Worm (Caenorhabditis elegans) whole organism, L4 larva: ENCODE measurements around the gene F53F1.3.

Experiments
- R02D3.7 ChIP-seq: fragments of 150-350 bp; sonication (generic microtip); optimal IDR thresholded peaks from 3 replicates; lab custom pipeline; 2014; ENCODE audit warnings: missing biosample characterization, missing genetic modification characterization
- Y48G9A.11 ChIP-seq: fragments of 200-800 bp; sonication (Bioruptor generic); IDR thresholded peaks from 2 replicates; pipeline ENCODE4 v1.3.6; 2022; ENCODE audit warnings: missing genetic modification reagents, missing genetic modification characterization, missing compliant biosample characterization
- Y5F2A.4 ChIP-seq: fragments of 200-800 bp; sonication (Bioruptor generic); optimal IDR thresholded peaks from 2 replicates; lab custom pipeline; 2018; ENCODE audit warnings: mild to moderate bottlenecking, missing genetic modification characterization, missing compliant biosample characterization
- ZK546.5 ChIP-seq, 2 experiments: sonication (generic microtip); optimal IDR thresholded peaks; 2 replicates each; lab custom pipeline; 2017; ENCODE audit warnings: missing biosample characterization in 2 of 2, missing genetic modification characterization in 2 of 2
- aha-1 ChIP-seq: fragments of 150-350 bp; peaks from one replicate; lab custom pipeline; 2014; ENCODE audit warnings: missing biosample characterization, missing genetic modification characterization
- attf-4 ChIP-seq: sonication (generic microtip); optimal IDR thresholded peaks from 3 replicates; lab custom pipeline; 2017; ENCODE audit warnings: missing biosample characterization, missing genetic modification characterization
- ceh-32 ChIP-seq: sonication (generic microtip); optimal IDR thresholded peaks from 2 replicates; lab custom pipeline; 2016; ENCODE audit warnings: mild to moderate bottlenecking, missing genetic modification characterization, missing compliant biosample characterization; ENCODE audit not compliant: poor library complexity
- cey-2 ChIP-seq: sonication (generic microtip); optimal IDR thresholded peaks from 3 replicates; lab custom pipeline; 2017; ENCODE audit warnings: missing genetic modification characterization, mild to moderate bottlenecking, missing compliant biosample characterization, antibody characterized with exemption, borderline replicate concordance; ENCODE audit not compliant: insufficient read depth
- ctbp-1 ChIP-seq: fragments of 200-800 bp; sonication (Bioruptor generic); IDR thresholded peaks from 2 replicates; pipeline ENCODE4 v1.3.6; 2022; ENCODE audit warnings: missing genetic modification reagents, missing genetic modification characterization, missing compliant biosample characterization
- daf-12 ChIP-seq: fragments of 150-350 bp; optimal IDR thresholded peaks from 2 replicates; lab custom pipeline; 2014; ENCODE audit warnings: missing biosample characterization, missing genetic modification reagents, missing genetic modification characterization
- daf-19 ChIP-seq: fragments of 200-800 bp; sonication (Bioruptor generic); conservative IDR thresholded peaks from 2 replicates; pipeline ENCODE4 v1.3.6; 2022; ENCODE audit warnings: missing genetic modification characterization, missing compliant biosample characterization
- dmd-6 ChIP-seq: fragments of 200-800 bp; sonication (Bioruptor generic); IDR thresholded peaks from 2 replicates; pipeline ENCODE4 v1.3.6; 2022; ENCODE audit warnings: missing genetic modification reagents, missing genetic modification characterization, missing compliant biosample characterization
- dmd-8 ChIP-seq: fragments of 200-800 bp; sonication (Bioruptor generic); IDR thresholded peaks from 2 replicates; pipeline ENCODE4 v1.3.6; 2022; ENCODE audit warnings: missing genetic modification characterization, missing compliant biosample characterization
- dmd-9 ChIP-seq: fragments of 200-800 bp; sonication (Bioruptor generic); IDR thresholded peaks from 2 replicates; pipeline ENCODE4 v1.3.6; 2022; ENCODE audit warnings: missing genetic modification reagents, missing genetic modification characterization, missing compliant biosample characterization
- duxl-1 ChIP-seq: sonication (generic microtip); optimal IDR thresholded peaks from 2 replicates; lab custom pipeline; 2016; ENCODE audit warnings: mild to moderate bottlenecking, missing genetic modification characterization, moderate library complexity, missing compliant biosample characterization; ENCODE audit not compliant: poor library complexity
- dve-1 ChIP-seq: sonication (generic microtip); optimal IDR thresholded peaks from 2 replicates; lab custom pipeline; 2017; ENCODE audit warnings: antibody characterized with exemption, mild to moderate bottlenecking, missing genetic modification characterization, missing compliant biosample characterization; ENCODE audit not compliant: insufficient read depth
- egl-27 ChIP-seq: sonication (generic microtip); optimal IDR thresholded peaks from 3 replicates; lab custom pipeline; 2017; ENCODE audit warnings: missing biosample characterization, missing genetic modification reagents, missing genetic modification characterization
- egl-43 ChIP-seq: fragments of 200-800 bp; sonication (Bioruptor generic); IDR thresholded peaks from 2 replicates; pipeline ENCODE4 v1.3.6; 2022; ENCODE audit warnings: missing genetic modification reagents, missing genetic modification characterization, missing compliant biosample characterization
- fkh-10 ChIP-seq: fragments of 150-350 bp; optimal IDR thresholded peaks from 2 replicates; lab custom pipeline; 2014; ENCODE audit warnings: missing biosample characterization, missing genetic modification reagents, missing genetic modification characterization
- hmg-1.1 ChIP-seq: fragments of 200-800 bp; sonication (Bioruptor generic); IDR thresholded peaks from 2 replicates; pipeline ENCODE4 v1.3.6; 2022; ENCODE audit warnings: missing genetic modification reagents, missing genetic modification characterization, missing compliant biosample characterization
- lin-38 ChIP-seq: fragments of 200-800 bp; sonication (Bioruptor generic); IDR thresholded peaks from 2 replicates; pipeline ENCODE4 v1.3.6; 2022; ENCODE audit warnings: missing genetic modification reagents, missing genetic modification characterization, missing compliant biosample characterization
- lin-39 ChIP-seq: fragments of 150-350 bp; optimal IDR thresholded peaks from 2 replicates; lab custom pipeline; 2014; ENCODE audit warnings: missing biosample characterization, missing genetic modification reagents, missing genetic modification characterization
- lir-3 ChIP-seq: sonication (generic microtip); optimal IDR thresholded peaks from 2 replicates; lab custom pipeline; 2016; ENCODE audit warnings: mild to moderate bottlenecking, missing genetic modification characterization, missing compliant biosample characterization
- lsy-2 ChIP-seq, 2 experiments: fragments of 150-350 bp in 1 of 2; sonication (generic microtip) in 1 of 2; optimal IDR thresholded peaks; 2 replicates each; lab custom pipeline; 2014 to 2017; ENCODE audit warnings: missing biosample characterization in 2 of 2, missing genetic modification characterization in 2 of 2
- mdl-1 ChIP-seq, 2 experiments: fragments of 150-350 bp in 1 of 2; sonication (generic microtip) in 1 of 2; optimal IDR thresholded peaks; 2 replicates each; lab custom pipeline; 2014 to 2017; ENCODE audit warnings: missing biosample characterization in 2 of 2, missing genetic modification characterization in 2 of 2
- mep-1 ChIP-seq: fragments of 150-350 bp; sonication (generic microtip); optimal IDR thresholded peaks from 3 replicates; lab custom pipeline; 2014; ENCODE audit warnings: missing biosample characterization, missing genetic modification characterization
- mes-2 ChIP-seq: sonication (generic microtip); optimal IDR thresholded peaks from 2 replicates; lab custom pipeline; 2016; ENCODE audit warnings: missing genotype, mild to moderate bottlenecking, missing genetic modification characterization, missing compliant biosample characterization; ENCODE audit not compliant: poor library complexity, severe bottlenecking
- mxl-2 ChIP-seq: fragments of 200-800 bp; sonication (Bioruptor generic); conservative IDR thresholded peaks from 2 replicates; pipeline ENCODE4 v1.3.6; 2022; ENCODE audit warnings: missing genetic modification reagents, missing genetic modification characterization, missing compliant biosample characterization
- mxl-3 ChIP-seq: fragments of 200-800 bp; sonication (Bioruptor generic); optimal IDR thresholded peaks from 2 replicates; lab custom pipeline; 2018; ENCODE audit warnings: mild to moderate bottlenecking, missing genetic modification characterization, missing compliant biosample characterization
- nhr-102 ChIP-seq: sonication (generic microtip); optimal IDR thresholded peaks from 2 replicates; lab custom pipeline; 2016; ENCODE audit warnings: mild to moderate bottlenecking, missing genetic modification characterization, moderate library complexity, missing compliant biosample characterization
- nhr-25 ChIP-seq: sonication (generic microtip); optimal IDR thresholded peaks from 2 replicates; lab custom pipeline; 2017; ENCODE audit warnings: missing genetic modification characterization, mild to moderate bottlenecking, missing compliant biosample characterization, antibody characterized with exemption, moderate library complexity, borderline replicate concordance; ENCODE audit not compliant: insufficient read depth
- nhr-28 ChIP-seq: fragments of 150-350 bp; optimal IDR thresholded peaks from 2 replicates; lab custom pipeline; 2014; ENCODE audit warnings: missing biosample characterization, missing genetic modification characterization
- nhr-41 ChIP-seq: fragments of 200-800 bp; sonication (Bioruptor generic); IDR thresholded peaks from 2 replicates; pipeline ENCODE4 v1.3.6; 2022; ENCODE audit warnings: missing genetic modification reagents, missing genetic modification characterization, missing compliant biosample characterization
- nhr-42 ChIP-seq: fragments of 200-800 bp; sonication (Bioruptor generic); IDR thresholded peaks from 2 replicates; pipeline ENCODE4 v1.3.6; 2022; ENCODE audit warnings: missing genetic modification characterization, missing compliant biosample characterization
- nhr-48 ChIP-seq: sonication (generic microtip); optimal IDR thresholded peaks from 2 replicates; lab custom pipeline; 2016; ENCODE audit warnings: mild to moderate bottlenecking, missing genetic modification characterization, missing compliant biosample characterization
- nhr-76 ChIP-seq: fragments of 150-350 bp; optimal IDR thresholded peaks from 2 replicates; lab custom pipeline; 2014; ENCODE audit warnings: missing biosample characterization, missing genetic modification characterization
- nhr-77 ChIP-seq: fragments of 150-350 bp; optimal IDR thresholded peaks from 2 replicates; lab custom pipeline; 2014; ENCODE audit warnings: missing biosample characterization, missing genetic modification characterization
- pha-4 ChIP-seq, 2 experiments: fragments of 150-350 bp in 1 of 2; fragments of 200-800 bp in 1 of 2; sonication (Bioruptor generic) in 1 of 2; IDR thresholded peaks in 1 of 2; optimal IDR thresholded peaks in 1 of 2; 2 replicates each; pipeline versions ENCODE4 v1.3.6 to Lab custom; 2014 to 2022; ENCODE audit warnings: missing genetic modification characterization in 2 of 2, missing genetic modification reagents in 2 of 2, missing biosample characterization in 1 of 2, missing compliant biosample characterization in 1 of 2
- php-3 ChIP-seq: fragments of 200-800 bp; sonication (Bioruptor generic); IDR thresholded peaks from 2 replicates; pipeline ENCODE4 v1.3.6; 2022; ENCODE audit warnings: missing genetic modification reagents, missing genetic modification characterization, missing compliant biosample characterization
- sdz-12 ChIP-seq: fragments of 200-800 bp; sonication (Bioruptor generic); optimal IDR thresholded peaks from 2 replicates; lab custom pipeline; 2018; ENCODE audit warnings: mild to moderate bottlenecking, missing genetic modification characterization, missing compliant biosample characterization
- spr-1 ChIP-seq: sonication (generic microtip); optimal IDR thresholded peaks from 2 replicates; lab custom pipeline; 2016; ENCODE audit warnings: mild to moderate bottlenecking, missing genetic modification characterization, missing compliant biosample characterization
- tag-97 ChIP-seq: fragments of 200-800 bp; sonication (Bioruptor generic); IDR thresholded peaks from 2 replicates; pipeline ENCODE4 v1.3.6; 2022; ENCODE audit warnings: missing genetic modification characterization, missing compliant biosample characterization
- unc-130 ChIP-seq: sonication (generic microtip); optimal IDR thresholded peaks from 2 replicates; lab custom pipeline; 2016; ENCODE audit warnings: missing genetic modification reagents, missing genetic modification characterization, missing compliant biosample characterization
- vab-7 ChIP-seq: fragments of 200-800 bp; sonication (Bioruptor generic); IDR thresholded peaks from 2 replicates; pipeline ENCODE4 v1.3.6; 2022; ENCODE audit warnings: missing genetic modification reagents, missing genetic modification characterization, missing compliant biosample characterization
- zag-1 ChIP-seq: fragments of 150-350 bp; optimal IDR thresholded peaks from 2 replicates; lab custom pipeline; 2014; ENCODE audit warnings: missing biosample characterization, missing genetic modification characterization
- zfp-2 ChIP-seq: sonication (generic microtip); optimal IDR thresholded peaks from 2 replicates; lab custom pipeline; 2016; ENCODE audit warnings: mild to moderate bottlenecking, missing genetic modification characterization, missing compliant biosample characterization
- zfp-3 ChIP-seq: fragments of 200-800 bp; sonication (Bioruptor generic); conservative IDR thresholded peaks from 2 replicates; pipeline ENCODE4 v1.3.6; 2022; ENCODE audit warnings: missing genetic modification reagents, missing genetic modification characterization, missing compliant biosample characterization
- ztf-11 ChIP-seq: fragments of 150-350 bp; optimal IDR thresholded peaks from 2 replicates; lab custom pipeline; 2014; ENCODE audit warnings: missing biosample characterization, missing genetic modification characterization

Gene F53F1.3

ce11 chrV:13370265-13370664 lies 37.8 kb upstream of the F53F1.3 start:
- TF ChIP-seq spr-1, result no peak
- peak; percentile 23 for TF ChIP-seq nhr-25 (tag; lab: Kevin White, UChicago)
- TF ChIP-seq mxl-3 (GFP tag; lab: Kevin White, UChicago), result no peak
- TF ChIP-seq egl-43 (GFP tag; lab: Robert Waterston, UW), result no peak
- peak; percentile 92 for TF ChIP-seq aha-1 (tag; lab: Kevin White, UChicago)
- no peak for TF ChIP-seq dmd-9 (GFP tag; lab: Robert Waterston, UW)
- TF ChIP-seq duxl-1 (tag; lab: Kevin White, UChicago), result peak; percentile 26
- no peak for TF ChIP-seq Y48G9A.11 (GFP tag; lab: Robert Waterston, UW)
- no peak for TF ChIP-seq zfp-2 (tag; lab: Kevin White, UChicago)
- TF ChIP-seq sdz-12 (GFP tag; lab: Kevin White, UChicago), result no peak
- no peak for TF ChIP-seq lir-3
- TF ChIP-seq nhr-41, result no peak
- TF ChIP-seq ZK546.5 (tag; optimal IDR thresholded peaks at IDR 0.05; lab: Kevin White, UChicago), result no peak
- TF ChIP-seq dmd-8 (GFP tag; lab: Robert Waterston, UW), result no peak

ce11 chrV:13371336-13371735 lies 36.7 kb upstream of the F53F1.3 start:
- TF ChIP-seq lsy-2 (tag; optimal IDR thresholded peaks at IDR 0.05; lab: Kevin White, UChicago), result peak; percentile 21 to 43
- no peak for TF ChIP-seq unc-130
- TF ChIP-seq nhr-28 (tag; lab: Kevin White, UChicago), result peak; percentile 90
- TF ChIP-seq pha-4 (GFP tag; IDR thresholded peaks at IDR 0.05; lab: Robert Waterston, UW), result no peak
- no peak for TF ChIP-seq pha-4 (tag; optimal IDR thresholded peaks at IDR 0.05; lab: Kevin White, UChicago)
- TF ChIP-seq nhr-102 (tag; lab: Kevin White, UChicago), result peak; percentile 6
- peak; percentile 74 for TF ChIP-seq mep-1
- no peak for TF ChIP-seq mxl-2 (GFP tag; lab: Robert Waterston, UW)
- peak; percentile 1 for TF ChIP-seq cey-2 (tag; lab: Kevin White, UChicago)
- no peak for TF ChIP-seq lin-39 (tag; lab: Kevin White, UChicago)
- no peak for TF ChIP-seq ctbp-1 (GFP tag; lab: Robert Waterston, UW)
- no peak for TF ChIP-seq ztf-11 (tag; lab: Kevin White, UChicago)
- TF ChIP-seq nhr-76 (tag; lab: Kevin White, UChicago), result no peak
- no peak for TF ChIP-seq tag-97 (GFP tag; lab: Robert Waterston, UW)
- peak; percentile 49 for TF ChIP-seq mes-2 (tag; lab: Kevin White, UChicago)
- TF ChIP-seq Y5F2A.4 (GFP tag; lab: Kevin White, UChicago), result no peak
- peak; percentile 38 for TF ChIP-seq lin-38 (GFP tag; lab: Robert Waterston, UW)
- TF ChIP-seq Y48G9A.11 (GFP tag; lab: Robert Waterston, UW), result no peak
- TF ChIP-seq nhr-48 (tag; lab: Kevin White, UChicago), result peak; percentile 62
- TF ChIP-seq mdl-1 (tag; optimal IDR thresholded peaks at IDR 0.05; lab: Kevin White, UChicago), result peak in 1 of 2 experiments; percentile 68
- TF ChIP-seq dmd-6, result peak; percentile 19; the same call in 1 of the 2 replicates
- peak; percentile 96 for TF ChIP-seq aha-1 (tag; lab: Kevin White, UChicago)
- no peak for TF ChIP-seq nhr-42 (GFP tag; lab: Robert Waterston, UW)
- no peak for TF ChIP-seq ceh-32 (tag; lab: Kevin White, UChicago)
- TF ChIP-seq R02D3.7 (tag; lab: Kevin White, UChicago), result no peak
- no peak for TF ChIP-seq zag-1 (tag; lab: Kevin White, UChicago)
- no peak for TF ChIP-seq daf-19 (GFP tag; lab: Robert Waterston, UW)
- TF ChIP-seq vab-7 (GFP tag; lab: Robert Waterston, UW), result no peak
- peak; percentile 94 for TF ChIP-seq nhr-25 (tag; lab: Kevin White, UChicago)
- TF ChIP-seq egl-27 (tag; lab: Kevin White, UChicago), result no peak
- TF ChIP-seq dve-1 (tag; lab: Kevin White, UChicago), result peak; percentile 26
- no peak for TF ChIP-seq attf-4
- no peak for TF ChIP-seq hmg-1.1
- no peak for TF ChIP-seq daf-12 (tag; lab: Kevin White, UChicago)
- TF ChIP-seq mxl-3 (GFP tag; lab: Kevin White, UChicago), result peak; percentile 57
- no peak for TF ChIP-seq zfp-3
- TF ChIP-seq fkh-10 (GFP tag; lab: Kevin White, UChicago), result no peak
- no peak for TF ChIP-seq php-3 (GFP tag; lab: Robert Waterston, UW)
- TF ChIP-seq nhr-77 (tag; lab: Kevin White, UChicago), result no peak
